Worm (Caenorhabditis elegans) whole organism, L4/young adult: ENCODE data around the gene F49C12.2.

Source experiments
- W03F9.2 ChIP-seq: fragments of 150-350 bp; optimal IDR thresholded peaks from 2 replicates; lab custom pipeline; 2014; ENCODE audit warnings: missing biosample characterization, missing genetic modification characterization
- dao-5 ChIP-seq: sonication (generic microtip); optimal IDR thresholded peaks from 2 replicates; lab custom pipeline; 2016; ENCODE audit warnings: missing genotype, missing genetic modification characterization, moderate library complexity, missing compliant biosample characterization

ce11 chrIV:9343102-9343599 is 44.1 kb upstream of the F49C12.2 start, which contains the start of gene pigc-1:
- peak; percentile 1 for TF ChIP-seq W03F9.2 (tag; lab: Kevin White, UChicago)
- TF ChIP-seq dao-5 (tag; lab: Kevin White, UChicago): no peak
